Worm (Caenorhabditis elegans) whole organism, L3 larva: ENCODE results near the gene nep-13.

ENCODE experiments used
- R02D3.7 ChIP-seq: fragments of 150-350 bp; optimal IDR thresholded peaks from 2 replicates; lab custom pipeline; 2014; ENCODE audit warnings: missing biosample characterization, missing genetic modification characterization
- ZK546.5 ChIP-seq: sonication (generic microtip); optimal IDR thresholded peaks from 2 replicates; lab custom pipeline; 2017; ENCODE audit warnings: missing biosample characterization, missing genetic modification characterization
- ama-1 ChIP-seq: fragments of 150-350 bp; optimal IDR thresholded peaks from 2 replicates; lab custom pipeline; 2018
- ceh-16 ChIP-seq: sonication (generic microtip); optimal IDR thresholded peaks from 2 replicates; lab custom pipeline; 2017; ENCODE audit warnings: missing biosample characterization, missing genetic modification characterization
- ceh-28 ChIP-seq: fragments of 150-350 bp; optimal IDR thresholded peaks from 2 replicates; lab custom pipeline; 2014; ENCODE audit warnings: missing biosample characterization, missing genetic modification reagents, missing genetic modification characterization
- ceh-82 ChIP-seq: fragments of 150-350 bp; optimal IDR thresholded peaks from 2 replicates; lab custom pipeline; 2014; ENCODE audit warnings: missing biosample characterization, missing genetic modification characterization
- ceh-9 ChIP-seq: sonication (generic microtip); optimal IDR thresholded peaks from 2 replicates; lab custom pipeline; 2018; ENCODE audit warnings: missing biosample characterization, missing genetic modification characterization
- egl-5 ChIP-seq: fragments of 150-350 bp; optimal IDR thresholded peaks from 2 replicates; lab custom pipeline; 2017; ENCODE audit warnings: missing biosample characterization, missing genetic modification reagents, missing genetic modification characterization, inconsistent platforms
- elt-2 ChIP-seq: sonication (generic microtip); optimal IDR thresholded peaks from 2 replicates; lab custom pipeline; 2016; ENCODE audit warnings: missing genetic modification reagents, mild to moderate bottlenecking, missing genetic modification characterization, missing compliant biosample characterization
- elt-3 ChIP-seq, 3 experiments: fragments of 150-350 bp in 1 of 3; sonication (generic microtip) in 2 of 3; optimal IDR thresholded peaks; 2 replicates in 2 of 3; 4 replicates in 1 of 3; lab custom pipeline; 2014 to 2017; ENCODE audit warnings: missing biosample characterization in 3 of 3, missing genetic modification characterization in 3 of 3
- fkh-10 ChIP-seq: sonication (generic microtip); optimal IDR thresholded peaks from 2 replicates; lab custom pipeline; 2017; ENCODE audit warnings: missing biosample characterization, missing genetic modification reagents, missing genetic modification characterization
- fkh-2 ChIP-seq: fragments of 150-350 bp; optimal IDR thresholded peaks from 2 replicates; lab custom pipeline; 2014; ENCODE audit warnings: missing biosample characterization, missing genetic modification reagents, missing genetic modification characterization
- lin-15B ChIP-seq: fragments of 150-350 bp; optimal IDR thresholded peaks from 2 replicates; lab custom pipeline; 2014; ENCODE audit warnings: missing biosample characterization, missing genetic modification characterization
- lsy-12 ChIP-seq: sonication (generic microtip); optimal IDR thresholded peaks from 2 replicates; lab custom pipeline; 2016; ENCODE audit warnings: mild to moderate bottlenecking, missing genetic modification characterization, missing compliant biosample characterization
- mml-1 ChIP-seq: fragments of 150-350 bp; sonication (generic microtip); optimal IDR thresholded peaks from 3 replicates; lab custom pipeline; 2014; ENCODE audit warnings: missing biosample characterization, missing genetic modification characterization
- nfya-1 ChIP-seq: sonication (generic microtip); optimal IDR thresholded peaks from 2 replicates; lab custom pipeline; 2017; ENCODE audit warnings: missing genetic modification characterization, mild to moderate bottlenecking, missing compliant biosample characterization, antibody characterized with exemption, moderate library complexity; ENCODE audit not compliant: insufficient read depth
- nhr-12 ChIP-seq: fragments of 150-350 bp; optimal IDR thresholded peaks from 2 replicates; lab custom pipeline; 2014; ENCODE audit warnings: missing biosample characterization, missing genetic modification characterization
- nhr-23 ChIP-seq: fragments of 150-350 bp; optimal IDR thresholded peaks from 2 replicates; lab custom pipeline; 2014; ENCODE audit warnings: missing biosample characterization, missing genetic modification reagents, missing genetic modification characterization
- nhr-237 ChIP-seq: fragments of 150-350 bp; optimal IDR thresholded peaks from 2 replicates; lab custom pipeline; 2014; ENCODE audit warnings: missing biosample characterization, missing genetic modification characterization
- nhr-25 ChIP-seq: sonication (generic microtip); optimal IDR thresholded peaks from 2 replicates; lab custom pipeline; 2017; ENCODE audit warnings: missing biosample characterization, missing genetic modification characterization
- nhr-28 ChIP-seq: fragments of 150-350 bp; optimal IDR thresholded peaks from 2 replicates; lab custom pipeline; 2014; ENCODE audit warnings: missing biosample characterization, missing genetic modification characterization
- nhr-76 ChIP-seq: fragments of 150-350 bp; sonication (generic microtip); optimal IDR thresholded peaks from 5 replicates; lab custom pipeline; 2014; ENCODE audit warnings: missing biosample characterization, missing genetic modification characterization
- nhr-77 ChIP-seq: fragments of 150-350 bp; optimal IDR thresholded peaks from 2 replicates; lab custom pipeline; 2014; ENCODE audit warnings: missing biosample characterization, missing genetic modification characterization
- pha-4 ChIP-seq: fragments of 150-350 bp; optimal IDR thresholded peaks from 2 replicates; lab custom pipeline; 2014; ENCODE audit warnings: missing biosample characterization, missing genetic modification reagents, missing genetic modification characterization
- pqm-1 ChIP-seq: fragments of 150-350 bp; optimal IDR thresholded peaks from 2 replicates; lab custom pipeline; 2017; ENCODE audit warnings: missing biosample characterization, missing genetic modification characterization, inconsistent platforms
- sea-2 ChIP-seq: fragments of 150-350 bp; sonication (generic microtip); optimal IDR thresholded peaks from 4 replicates; lab custom pipeline; 2014; ENCODE audit warnings: missing biosample characterization, missing genetic modification reagents, missing genetic modification characterization
- skn-1 ChIP-seq: fragments of 150-350 bp; optimal IDR thresholded peaks from 2 replicates; lab custom pipeline; 2014; ENCODE audit warnings: missing biosample characterization, missing genetic modification characterization
- snpc-4 ChIP-seq: fragments of 150-350 bp; optimal IDR thresholded peaks from 2 replicates; lab custom pipeline; 2014; ENCODE audit warnings: missing biosample characterization, missing genetic modification characterization
- unc-39 ChIP-seq: sonication (generic microtip); optimal IDR thresholded peaks from 4 replicates; lab custom pipeline; 2017; ENCODE audit warnings: missing biosample characterization, missing genetic modification characterization
- unc-62 ChIP-seq: fragments of 150-350 bp; sonication (generic microtip); optimal IDR thresholded peaks from 4 replicates; lab custom pipeline; 2014; ENCODE audit warnings: missing biosample characterization, missing genetic modification reagents, missing genetic modification characterization
- zag-1 ChIP-seq: fragments of 150-350 bp; optimal IDR thresholded peaks from 2 replicates; lab custom pipeline; 2014; ENCODE audit warnings: missing biosample characterization, missing genetic modification characterization
- ztf-11 ChIP-seq: fragments of 150-350 bp; optimal IDR thresholded peaks from 2 replicates; lab custom pipeline; 2014; ENCODE audit warnings: missing biosample characterization, missing genetic modification characterization
- ztf-4 ChIP-seq: fragments of 150-350 bp; optimal IDR thresholded peaks from 2 replicates; lab custom pipeline; 2014; ENCODE audit warnings: missing biosample characterization, missing genetic modification characterization

The nep-13 gene

ce11 chrII:3264704-3265103 lies 17.7 kb upstream of the nep-13 start:
- TF ChIP-seq pqm-1 (tag; lab: Kevin White, UChicago), result no peak
- no peak for TF ChIP-seq egl-5 (tag; lab: Kevin White, UChicago)
- no peak for TF ChIP-seq nfya-1 (tag; lab: Kevin White, UChicago)
- TF ChIP-seq R02D3.7 (tag; lab: Kevin White, UChicago), result no peak
- TF ChIP-seq lsy-12, result no peak
- no peak for TF ChIP-seq nhr-23 (tag; lab: Kevin White, UChicago)

- TF ChIP-seq lin-15B (tag; lab: Kevin White, UChicago), result no peak
- no peak for TF ChIP-seq nhr-77
- no peak for TF ChIP-seq ceh-82 (tag; lab: Kevin White, UChicago)
- no peak for TF ChIP-seq elt-3 (tag; optimal IDR thresholded peaks at IDR 0.05; lab: Kevin White, UChicago)
- TF ChIP-seq ztf-4, result no peak
- TF ChIP-seq nhr-25, result no peak
- TF ChIP-seq nfya-1 (tag; lab: Kevin White, UChicago), result no peak
- no peak for TF ChIP-seq skn-1 (tag; lab: Kevin White, UChicago)
- no peak for TF ChIP-seq nhr-76 (tag; lab: Kevin White, UChicago)
- TF ChIP-seq nhr-237, result no peak
- TF ChIP-seq sea-2 (GFP tag; lab: Kevin White, UChicago), result no peak
- TF ChIP-seq fkh-10 (GFP tag; lab: Kevin White, UChicago), result no peak
- no peak for TF ChIP-seq pha-4 (tag; lab: Kevin White, UChicago)
- TF ChIP-seq, all 47 proteins: peak for 0
These were observed 15.1 kb upstream of the nep-13 start, which contains the start of gene F02E11.7 for ce11 chrII:3267365-3267764. TSS of gene F02E11.7 (plus strand) at chrII:3267665.

- TF ChIP-seq elt-3 (tag; optimal IDR thresholded peaks at IDR 0.05; lab: Kevin White, UChicago), result no peak
- TF ChIP-seq nfya-1 (tag; lab: Kevin White, UChicago), result peak; percentile 8
- TF ChIP-seq pha-4 (tag; lab: Kevin White, UChicago), result peak; percentile 17
These were observed 14.6 kb upstream of the nep-13 start for ce11 chrII:3267815-3268214.

ce11 chrII:3270598-3270997 lies 11.9 kb upstream of the nep-13 start:
- TF ChIP-seq pqm-1 (tag; lab: Kevin White, UChicago), result no peak
- no peak for TF ChIP-seq skn-1 (tag; lab: Kevin White, UChicago)
- no peak for TF ChIP-seq elt-2 (tag; lab: Kevin White, UChicago)
- TF ChIP-seq ceh-9 (tag; lab: Kevin White, UChicago), result no peak
- no peak for TF ChIP-seq sea-2 (GFP tag; lab: Kevin White, UChicago)
- no peak for TF ChIP-seq lin-15B (tag; lab: Kevin White, UChicago)
- TF ChIP-seq egl-5 (tag; lab: Kevin White, UChicago), result no peak
- no peak for TF ChIP-seq ztf-11 (tag; lab: Kevin White, UChicago)
- TF ChIP-seq ama-1 (lab: Kevin White, UChicago), result no peak
- no peak for TF ChIP-seq zag-1 (tag; lab: Kevin White, UChicago)
- no peak for TF ChIP-seq unc-62
- TF ChIP-seq lsy-12, result no peak
- TF ChIP-seq nhr-12 (tag; lab: Kevin White, UChicago), result no peak
- TF ChIP-seq ZK546.5 (tag; lab: Kevin White, UChicago), result no peak
- TF ChIP-seq nhr-76 (tag; lab: Kevin White, UChicago), result no peak

- TF ChIP-seq skn-1 (tag; lab: Kevin White, UChicago) (no peak), ceh-9 (tag; lab: Kevin White, UChicago) (no peak), unc-62 (no peak), nhr-77 (no peak), fkh-2 (no peak)
These were observed 7.5 kb upstream of the nep-13 start, which contains the start of gene F02E11.3 for ce11 chrII:3274923-3275322. TSS of gene F02E11.3 (minus strand) at chrII:3275023.

- TF ChIP-seq ceh-28 (tag; lab: Kevin White, UChicago) (no peak), skn-1 (tag; lab: Kevin White, UChicago) (no peak), fkh-10 (GFP tag; lab: Kevin White, UChicago) (no peak), elt-2 (tag; lab: Kevin White, UChicago) (no peak), mml-1 (tag; lab: Kevin White, UChicago) (no peak), unc-39 (tag; lab: Kevin White, UChicago) (no peak), ztf-4 (no peak), lin-15B (tag; lab: Kevin White, UChicago) (no peak), nhr-76 (tag; lab: Kevin White, UChicago) (no peak), nhr-28 (no peak), ceh-16 (tag; lab: Kevin White, UChicago) (no peak), ama-1 (lab: Kevin White, UChicago) (no peak), ZK546.5 (tag; lab: Kevin White, UChicago) (no peak), nhr-23 (tag; lab: Kevin White, UChicago) (no peak), zag-1 (tag; lab: Kevin White, UChicago) (no peak), egl-5 (tag; lab: Kevin White, UChicago) (no peak), elt-3 (tag; optimal IDR thresholded peaks at IDR 0.05; lab: Kevin White, UChicago) (no peak), snpc-4 (tag; lab: Kevin White, UChicago) (no peak)
These were observed 4.8 kb upstream of the nep-13 start, which contains the start of gene F02E11.4 for ce11 chrII:3277686-3278085. TSS of gene F02E11.4 (minus strand) at chrII:3277786.
